Fruit fly (Drosophila melanogaster): ENCODE data around the gene CG8508.

Gene CG8508

dm6 chr3R:13186396-13186795 lies at the start of gene CG8508:
TSS of gene CG8508 (minus strand) at chr3R:13186496.
- TF ChIP-seq kay (GFP tag; ENCODE audit: borderline replicate concordance) (no peak), Mnt (GFP tag; optimal IDR thresholded peaks at IDR 0.05) (no peak), Hr96 (GFP tag; optimal IDR thresholded peaks at IDR 0.05) (no peak), CG33017 (tag; optimal IDR thresholded peaks at IDR 0.05) (no peak), CG7045 (GFP tag; optimal IDR thresholded peaks at IDR 0.05) (no peak), cnc (optimal IDR thresholded peaks at IDR 0.05) (no peak), ovo (GFP tag; optimal IDR thresholded peaks at IDR 0.05) (no peak), CG12768 (GFP tag; optimal IDR thresholded peaks at IDR 0.05) (no peak), CG11617 (GFP tag; optimal IDR thresholded peaks at IDR 0.05) (no peak), CG7101 (tag; optimal IDR thresholded peaks at IDR 0.05) (no peak), Crg-1 (GFP tag; optimal IDR thresholded peaks at IDR 0.05) (no peak), toe (GFP tag; optimal IDR thresholded peaks at IDR 0.05) (no peak), CG5204 (GFP tag; optimal IDR thresholded peaks at IDR 0.05) (no peak), CG1620 (GFP tag; optimal IDR thresholded peaks at IDR 0.05) (no peak), cic (GFP tag; optimal IDR thresholded peaks at IDR 0.05) (no peak), CG14711 (tag; optimal IDR thresholded peaks at IDR 0.05) (no peak), Clk (GFP tag; optimal IDR thresholded peaks at IDR 0.05) (no peak), tj (GFP tag; optimal IDR thresholded peaks at IDR 0.05) (no peak), bab1 (GFP tag; optimal IDR thresholded peaks at IDR 0.05) (no peak), pad (GFP tag; optimal IDR thresholded peaks at IDR 0.05) (no peak)

- TF ChIP-seq CG7045 (GFP tag; optimal IDR thresholded peaks at IDR 0.05) (no peak), Hr96 (GFP tag; optimal IDR thresholded peaks at IDR 0.05) (no peak), cnc (optimal IDR thresholded peaks at IDR 0.05) (no peak), CG5204 (GFP tag; optimal IDR thresholded peaks at IDR 0.05) (no peak), bab1 (GFP tag; optimal IDR thresholded peaks at IDR 0.05) (no peak), Mnt (GFP tag; optimal IDR thresholded peaks at IDR 0.05) (no peak), CG11617 (GFP tag; optimal IDR thresholded peaks at IDR 0.05) (no peak), toe (GFP tag; optimal IDR thresholded peaks at IDR 0.05) (no peak), CG1620 (GFP tag; optimal IDR thresholded peaks at IDR 0.05) (no peak), pad (GFP tag; optimal IDR thresholded peaks at IDR 0.05) (no peak), ovo (GFP tag; optimal IDR thresholded peaks at IDR 0.05) (no peak), kay (GFP tag; ENCODE audit: borderline replicate concordance) (no peak), Clk (GFP tag; optimal IDR thresholded peaks at IDR 0.05) (no peak), Crg-1 (GFP tag; optimal IDR thresholded peaks at IDR 0.05) (no peak), CG33017 (tag; optimal IDR thresholded peaks at IDR 0.05) (no peak), cic (GFP tag; optimal IDR thresholded peaks at IDR 0.05) (no peak), CG12768 (GFP tag; optimal IDR thresholded peaks at IDR 0.05) (no peak), CG14711 (tag; optimal IDR thresholded peaks at IDR 0.05) (no peak), tj (GFP tag; optimal IDR thresholded peaks at IDR 0.05) (no peak)
These were observed 44.9 kb upstream of the CG8508 start for dm6 chr3R:13231184-13231583.

dm6 chr3R:13221820-13222219 lies 35.5 kb upstream of the CG8508 start:
- no peak for TF ChIP-seq CG7045 (GFP tag; optimal IDR thresholded peaks at IDR 0.05)
- TF ChIP-seq bab1 (GFP tag; optimal IDR thresholded peaks at IDR 0.05), result no peak
- TF ChIP-seq ovo (GFP tag; optimal IDR thresholded peaks at IDR 0.05), result no peak
- no peak for TF ChIP-seq kay (GFP tag; ENCODE audit: borderline replicate concordance)
- TF ChIP-seq Hr96 (GFP tag; optimal IDR thresholded peaks at IDR 0.05), result no peak
- TF ChIP-seq CG12768 (GFP tag; optimal IDR thresholded peaks at IDR 0.05), result no peak
- no peak for TF ChIP-seq Crg-1 (GFP tag; optimal IDR thresholded peaks at IDR 0.05)
- TF ChIP-seq CG33017 (tag; optimal IDR thresholded peaks at IDR 0.05), result no peak
- TF ChIP-seq pad (GFP tag; optimal IDR thresholded peaks at IDR 0.05), result no peak

- TF ChIP-seq CG33017 (tag; optimal IDR thresholded peaks at IDR 0.05) (no peak), CG1620 (GFP tag; optimal IDR thresholded peaks at IDR 0.05) (no peak), kay (GFP tag; ENCODE audit: borderline replicate concordance) (no peak), CG14711 (tag; optimal IDR thresholded peaks at IDR 0.05) (no peak), CG11617 (GFP tag; optimal IDR thresholded peaks at IDR 0.05) (no peak), CG7045 (GFP tag; optimal IDR thresholded peaks at IDR 0.05) (no peak), CG12768 (GFP tag; optimal IDR thresholded peaks at IDR 0.05) (no peak), Clk (GFP tag; optimal IDR thresholded peaks at IDR 0.05) (no peak), cic (GFP tag; optimal IDR thresholded peaks at IDR 0.05) (no peak), Mnt (GFP tag; optimal IDR thresholded peaks at IDR 0.05) (no peak), bab1 (GFP tag; optimal IDR thresholded peaks at IDR 0.05) (no peak), CG7101 (tag; optimal IDR thresholded peaks at IDR 0.05) (no peak), ovo (GFP tag; optimal IDR thresholded peaks at IDR 0.05) (no peak), Crg-1 (GFP tag; optimal IDR thresholded peaks at IDR 0.05) (no peak), Hr96 (GFP tag; optimal IDR thresholded peaks at IDR 0.05) (no peak), tj (GFP tag; optimal IDR thresholded peaks at IDR 0.05) (no peak)
These were observed 34.2 kb upstream of the CG8508 start, which contains the start of gene CG8476 for dm6 chr3R:13220478-13220877. TSS of gene CG8476 (minus strand) at chr3R:13220578.

- no peak for TF ChIP-seq CG5204 (GFP tag; optimal IDR thresholded peaks at IDR 0.05)
- TF ChIP-seq CG11617 (GFP tag; optimal IDR thresholded peaks at IDR 0.05), result no peak
- TF ChIP-seq pad (GFP tag; optimal IDR thresholded peaks at IDR 0.05), result no peak
- no peak for TF ChIP-seq bab1 (GFP tag; optimal IDR thresholded peaks at IDR 0.05)
- no peak for TF ChIP-seq CG12768 (GFP tag; optimal IDR thresholded peaks at IDR 0.05)
- TF ChIP-seq CG14711 (tag; optimal IDR thresholded peaks at IDR 0.05), result no peak
- no peak for TF ChIP-seq CG1620 (GFP tag; optimal IDR thresholded peaks at IDR 0.05)
- no peak for TF ChIP-seq tj (GFP tag; optimal IDR thresholded peaks at IDR 0.05)
- no peak for TF ChIP-seq Crg-1 (GFP tag; optimal IDR thresholded peaks at IDR 0.05)
- no peak for TF ChIP-seq Clk (GFP tag; optimal IDR thresholded peaks at IDR 0.05)
- no peak for TF ChIP-seq CG7045 (GFP tag; optimal IDR thresholded peaks at IDR 0.05)
- no peak for TF ChIP-seq CG33017 (tag; optimal IDR thresholded peaks at IDR 0.05)
- no peak for TF ChIP-seq ovo (GFP tag; optimal IDR thresholded peaks at IDR 0.05)
These were observed 32.4 kb upstream of the CG8508 start for dm6 chr3R:13218733-13219132.

dm6 chr3R:13215100-13215499 lies 28.8 kb upstream of the CG8508 start:
- TF ChIP-seq CG5204 (GFP tag; optimal IDR thresholded peaks at IDR 0.05), result no peak
- TF ChIP-seq Hr96 (GFP tag; optimal IDR thresholded peaks at IDR 0.05), result no peak
- no peak for TF ChIP-seq tj (GFP tag; optimal IDR thresholded peaks at IDR 0.05)
- TF ChIP-seq toe (GFP tag; optimal IDR thresholded peaks at IDR 0.05), result no peak
- no peak for TF ChIP-seq cnc (optimal IDR thresholded peaks at IDR 0.05)

Measured in whole organism, adult.